Worm (Caenorhabditis elegans): ENCODE results near the gene nhr-163.

- TF ChIP-seq zim-3 (tag; optimal IDR thresholded peaks at IDR 0.05) (no peak), F49E8.2 (tag; optimal IDR thresholded peaks at IDR 0.05; ENCODE audit: insufficient read depth) (no peak), dpff-1 (tag; optimal IDR thresholded peaks at IDR 0.05) (no peak), nfya-1 (tag; optimal IDR thresholded peaks at IDR 0.05; ENCODE audit: borderline replicate concordance, insufficient read depth) (no peak), akir-1 (GFP tag; optimal IDR thresholded peaks at IDR 0.05) (no peak), sea-2 (GFP tag; IDR thresholded peaks at IDR 0.05) (no peak), F33H1.4 (GFP tag; IDR thresholded peaks at IDR 0.05) (no peak), nhr-90 (tag; optimal IDR thresholded peaks at IDR 0.05) (no peak), ZK185.1 (tag; optimal IDR thresholded peaks at IDR 0.05; ENCODE audit: poor library complexity, severe bottlenecking) (no peak), hmg-1.2 (GFP tag; IDR thresholded peaks at IDR 0.05) (no peak), snpc-1.1 (tag; optimal IDR thresholded peaks at IDR 0.05; ENCODE audit: insufficient read depth) (no peak)
These were observed 37.1 kb upstream of the nhr-163 start for ce11 chrV:7022981-7023380.

Data from whole organism, young adult.